Fruit fly (Drosophila melanogaster) whole organism, wandering third instar larva: Measurements from ENCODE around the gene Cubn2.

Experiments used
- Hr83 ChIP-seq: fragments of 200-300 bp; sonication (Bioruptor generic); optimal IDR thresholded peaks from 2 replicates; lab custom pipeline; 2016; ENCODE audit warnings: missing biosample characterization, mild to moderate bottlenecking, missing genetic modification characterization, moderate library complexity; ENCODE audit not compliant: poor library complexity, severe bottlenecking
- OdsH ChIP-seq: fragments of 200-800 bp; sonication (Bioruptor generic); optimal IDR thresholded peaks from 2 replicates; lab custom pipeline; 2016; ENCODE audit warnings: missing biosample characterization, mild to moderate bottlenecking, missing genetic modification characterization

DNA sequence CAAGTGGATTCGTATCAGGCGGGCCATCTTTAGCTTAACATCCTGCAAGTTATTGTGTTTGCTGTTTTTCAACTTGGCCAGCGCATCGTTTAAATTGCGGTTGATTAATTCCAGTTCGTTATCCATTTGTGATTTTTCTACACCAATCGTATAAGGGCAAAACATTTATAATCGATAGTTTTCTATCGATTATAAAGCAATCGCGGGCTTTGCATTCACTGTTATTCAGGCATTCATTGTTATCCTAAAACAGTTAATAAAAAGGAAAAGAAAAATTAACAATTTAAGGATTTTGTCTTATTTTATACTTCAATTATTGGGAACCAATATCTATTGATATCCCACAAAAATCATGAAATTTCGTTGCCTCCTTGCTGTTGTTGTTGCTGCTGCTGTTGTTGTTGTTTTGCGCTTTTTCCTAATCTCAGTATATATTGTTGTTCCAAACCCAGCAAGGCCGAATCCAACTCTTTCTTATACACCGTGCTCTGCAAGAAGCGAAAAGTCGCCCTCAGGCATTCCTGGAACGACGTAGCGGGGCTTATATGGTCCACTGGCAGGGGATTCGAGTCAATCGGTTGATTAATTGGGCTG is 11.1 kb upstream of the Cubn2 start, which contains the start of gene CG32095:
- TF ChIP-seq Hr83 (GFP tag; lab: Kevin White, UChicago): no peak
- no peak for TF ChIP-seq OdsH
